Fruit fly (Drosophila melanogaster) Kc167 (cell line): Measurements from ENCODE around the gene CG6013.

Experiments
- Myc ChIP-seq: fragments of >200 bp; optimal IDR thresholded peaks from 2 replicates; lab custom pipeline; 2017; ENCODE audit warnings: missing external identifiers
- Sin3A ChIP-seq: fragments of >200 bp; optimal IDR thresholded peaks from 2 replicates; lab custom pipeline; 2018; ENCODE audit warnings: missing external identifiers
- h ChIP-seq: fragments of >200 bp; optimal IDR thresholded peaks from 3 replicates; lab custom pipeline; 2018; ENCODE audit warnings: missing external identifiers
- insv ChIP-seq: fragments of >200 bp; optimal IDR thresholded peaks from 3 replicates; lab custom pipeline; 2018; ENCODE audit warnings: missing external identifiers
- psq ChIP-seq: fragments of >200 bp; optimal IDR thresholded peaks from 2 replicates; lab custom pipeline; 2017; ENCODE audit warnings: missing external identifiers
- ttk ChIP-seq: sonication (Bioruptor generic); optimal IDR thresholded peaks from 2 replicates; lab custom pipeline; 2017; ENCODE audit warnings: missing external identifiers

Gene CG6013

DNA sequence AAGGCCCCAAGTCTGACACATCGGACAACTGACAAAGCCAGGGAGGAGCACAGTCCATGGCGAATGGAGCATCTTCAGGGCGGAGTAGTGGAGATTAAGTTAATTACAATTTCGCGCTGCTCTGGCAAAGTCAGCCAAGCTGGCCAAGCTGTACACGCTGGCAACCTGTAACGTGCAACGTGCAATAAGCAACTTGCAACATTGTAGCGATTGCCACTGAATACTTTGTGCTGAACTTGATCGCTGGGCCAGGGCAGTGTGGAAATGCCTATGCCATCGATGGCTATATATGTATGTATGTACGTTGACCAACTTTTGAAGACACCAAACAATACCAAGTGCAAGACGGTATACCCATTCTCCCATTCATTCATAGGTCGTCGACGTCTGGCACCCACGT lies 46.6 kb downstream of the CG6013 start:
- TF ChIP-seq ttk (lab: Kevin White, UChicago) (no peak), psq (no peak), Sin3A (lab: Kevin White, UChicago) (no peak), h (lab: Kevin White, UChicago) (no peak), insv (lab: Kevin White, UChicago) (no peak), Myc (lab: Kevin White, UChicago) (no peak)

DNA sequence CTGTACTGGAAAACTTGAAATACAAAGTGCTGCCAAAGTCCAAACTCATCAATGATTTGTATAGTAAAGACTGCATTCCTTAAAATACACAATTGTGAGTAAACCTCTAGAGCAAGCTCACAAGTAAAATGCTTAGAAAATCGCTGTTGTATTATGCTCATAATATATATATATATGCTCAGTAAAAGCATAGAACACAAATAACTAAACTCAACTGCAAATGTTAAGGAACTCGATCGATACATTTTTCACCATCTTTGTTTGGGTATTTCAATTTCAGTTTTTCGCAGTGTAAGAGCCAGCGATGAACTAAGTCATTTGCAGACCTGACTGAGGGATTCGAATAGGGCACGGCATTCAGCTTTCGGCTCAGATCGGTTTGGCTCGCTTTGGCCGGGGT lies 47.8 kb downstream of the CG6013 start:
- TF ChIP-seq insv (lab: Kevin White, UChicago) (no peak), ttk (lab: Kevin White, UChicago) (no peak), psq (no peak), h (lab: Kevin White, UChicago) (no peak), Sin3A (lab: Kevin White, UChicago) (no peak), Myc (lab: Kevin White, UChicago) (no peak)

DNA sequence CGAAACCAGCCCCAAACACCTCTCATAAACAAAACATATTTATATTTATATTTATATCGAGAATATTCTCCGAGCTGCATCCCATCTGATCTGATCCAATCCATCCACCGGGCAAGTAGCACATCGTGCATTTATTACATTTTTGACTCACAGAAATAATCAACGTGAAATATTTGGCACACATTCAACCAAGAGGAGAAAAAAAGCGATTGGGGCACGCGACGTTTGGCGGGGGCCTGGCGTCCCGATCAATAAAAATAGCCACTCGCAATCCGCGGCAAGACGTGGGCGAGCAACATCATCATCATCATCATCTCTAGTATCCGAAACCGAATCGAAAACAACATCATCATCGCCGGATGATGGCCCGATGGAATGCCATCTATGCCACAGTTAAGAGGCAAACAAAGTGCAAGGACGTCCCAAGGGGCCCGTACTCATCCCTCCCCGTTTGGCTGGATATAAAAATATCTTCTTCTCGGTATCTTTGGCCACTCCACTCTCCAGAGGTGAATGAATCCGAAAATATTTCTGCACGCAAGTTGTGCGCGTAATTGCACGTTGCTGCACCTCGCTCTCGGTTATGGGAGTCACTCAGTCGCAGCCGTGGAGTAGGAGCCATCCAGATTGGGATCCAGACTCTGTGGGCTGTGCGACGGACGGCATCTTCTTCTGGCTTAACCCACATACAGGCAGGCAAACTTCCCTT lies 49.5 kb downstream of the CG6013 start:
- no peak for TF ChIP-seq h (lab: Kevin White, UChicago)
- TF ChIP-seq psq: no peak
- no peak for TF ChIP-seq Myc (lab: Kevin White, UChicago)
- no peak for TF ChIP-seq Sin3A (lab: Kevin White, UChicago)
- no peak for TF ChIP-seq insv (lab: Kevin White, UChicago)
- no peak for TF ChIP-seq ttk (lab: Kevin White, UChicago)
